Worm (Caenorhabditis elegans): Measurements from ENCODE around the gene mec-15.

Gene mec-15

DNA sequence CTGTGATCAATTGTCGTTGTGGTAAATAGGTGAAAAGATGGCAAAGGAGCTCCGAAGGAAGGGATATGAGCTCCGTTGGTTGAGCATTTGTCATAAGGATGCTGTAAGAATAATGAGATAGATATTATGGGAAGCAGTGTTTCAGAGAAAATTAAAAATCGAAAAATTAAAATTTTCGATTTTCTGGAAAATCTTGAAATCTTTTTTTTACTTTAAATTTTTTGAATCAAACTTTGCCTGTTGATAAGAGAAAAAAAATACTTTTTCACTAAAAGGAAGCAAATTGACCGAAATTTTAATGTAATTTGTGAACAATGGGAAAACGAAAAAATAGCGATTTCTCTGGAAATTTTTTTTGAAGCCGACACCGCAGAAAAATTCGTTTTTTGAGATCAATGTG lies at the start of gene mec-15:
TSS of gene mec-15 (minus strand) at position 101 of the 400 bp plus-strand sequence.
- TF ChIP-seq elt-2 (tag; optimal IDR thresholded peaks at IDR 0.05) (no peak), nhr-71 (tag; optimal IDR thresholded peaks at IDR 0.05) (no peak), zip-4 (GFP tag; optimal IDR thresholded peaks at IDR 0.05) (no peak), egl-27 (tag; optimal IDR thresholded peaks at IDR 0.05) (no peak), alr-1 (tag; optimal IDR thresholded peaks at IDR 0.05; ENCODE audit: borderline replicate concordance) (no peak), lin-14 (GFP tag; optimal IDR thresholded peaks at IDR 0.05) (no peak), nhr-11 (tag; optimal IDR thresholded peaks at IDR 0.05) (no peak), Y116A8C.19 (tag; optimal IDR thresholded peaks at IDR 0.05; ENCODE audit: borderline replicate concordance) (no peak), lsy-2 (tag; optimal IDR thresholded peaks at IDR 0.05) (no peak), skn-1 (tag; optimal IDR thresholded peaks at IDR 0.05) (no peak), mdl-1 (tag; optimal IDR thresholded peaks at IDR 0.05) (no peak), C16A3.4 (tag; optimal IDR thresholded peaks at IDR 0.05) (no peak), irx-1 (tag; optimal IDR thresholded peaks at IDR 0.05) (no peak), sox-4 (tag; optimal IDR thresholded peaks at IDR 0.05) (no peak), ztf-4 (tag; optimal IDR thresholded peaks at IDR 0.05) (no peak), rnt-1 (tag; optimal IDR thresholded peaks at IDR 0.05) (no peak)

DNA sequence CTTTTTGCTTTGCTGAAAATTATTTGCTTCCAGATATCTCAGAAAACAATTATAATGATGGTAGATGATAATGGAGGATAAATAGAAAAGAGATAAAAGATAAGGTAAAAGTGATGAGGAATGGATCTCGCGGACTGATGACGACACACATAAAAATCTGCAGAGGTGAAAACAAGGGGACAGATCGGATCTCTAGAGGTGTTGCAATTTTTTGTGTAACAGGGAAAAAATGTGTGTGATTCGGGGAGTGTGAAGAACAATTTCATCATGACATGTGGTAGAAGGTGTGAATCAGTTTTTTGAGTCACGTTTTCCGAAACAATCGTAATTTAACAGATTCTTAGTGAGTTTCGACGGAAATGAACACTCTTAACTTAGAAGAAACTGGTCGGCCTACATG lies 49.4 kb upstream of the mec-15 start:
- TF ChIP-seq nhr-19 (GFP tag; conservative IDR thresholded peaks at IDR 0.05) (no peak), snu-23 (GFP tag; optimal IDR thresholded peaks at IDR 0.05) (peak; percentile 29), lin-39 (tag; optimal IDR thresholded peaks at IDR 0.05) (no peak), Y116A8C.19 (tag; optimal IDR thresholded peaks at IDR 0.05; ENCODE audit: borderline replicate concordance) (no peak), hlh-4 (tag; optimal IDR thresholded peaks at IDR 0.05) (no peak), ces-1 (GFP tag; optimal IDR thresholded peaks at IDR 0.05) (no peak), C04F5.9 (tag; optimal IDR thresholded peaks at IDR 0.05) (no peak), elt-3 (tag; optimal IDR thresholded peaks at IDR 0.05) (peak in 1 of 6 experiments; percentile 29), unc-30 (tag; optimal IDR thresholded peaks at IDR 0.05) (no peak), nhr-71 (tag; optimal IDR thresholded peaks at IDR 0.05) (peak; percentile 53), egl-13 (tag; optimal IDR thresholded peaks at IDR 0.05) (no peak), fkh-4 (tag; optimal IDR thresholded peaks at IDR 0.05; ENCODE audit: borderline replicate concordance) (no peak), isw-1 (GFP tag; IDR thresholded peaks at IDR 0.05) (no peak), pqm-1 (tag; optimal IDR thresholded peaks at IDR 0.05) (no peak), pag-3 (tag; optimal IDR thresholded peaks at IDR 0.05; ENCODE audit: borderline replicate concordance, insufficient read depth) (no peak), efl-1 (optimal IDR thresholded peaks at IDR 0.05) (no peak), efl-1 (GFP tag; optimal IDR thresholded peaks at IDR 0.05 in 1 of 2) (no peak), lin-35 (GFP tag; optimal IDR thresholded peaks at IDR 0.05) (no peak), blmp-1 (tag; optimal IDR thresholded peaks at IDR 0.05) (peak; percentile 91), ztf-4 (tag; optimal IDR thresholded peaks at IDR 0.05) (no peak), sox-4 (tag; optimal IDR thresholded peaks at IDR 0.05) (no peak), nhr-90 (tag; optimal IDR thresholded peaks at IDR 0.05; ENCODE audit: poor library complexity) (no peak), unc-62 (GFP tag; optimal IDR thresholded peaks at IDR 0.05) (no peak), nhr-11 (tag; optimal IDR thresholded peaks at IDR 0.05) (no peak), fkh-8 (tag; optimal IDR thresholded peaks at IDR 0.05) (no peak), vab-15 (tag; optimal IDR thresholded peaks at IDR 0.05) (no peak), hlh-17 (GFP tag; optimal IDR thresholded peaks at IDR 0.05; ENCODE audit: borderline replicate concordance) (no peak), aly-2 (tag; optimal IDR thresholded peaks at IDR 0.05) (no peak), unc-98 (GFP tag; IDR thresholded peaks at IDR 0.05) (no peak), rnt-1 (tag; optimal IDR thresholded peaks at IDR 0.05) (peak; percentile 44), nhr-237 (tag; optimal IDR thresholded peaks at IDR 0.05) (no peak), fos-1 (tag; optimal IDR thresholded peaks at IDR 0.05) (no peak), efl-3 (GFP tag; optimal IDR thresholded peaks at IDR 0.05) (no peak), tbx-2 (tag; optimal IDR thresholded peaks at IDR 0.05) (no peak), elt-2 (tag; optimal IDR thresholded peaks at IDR 0.05) (no peak), lin-14 (GFP tag; optimal IDR thresholded peaks at IDR 0.05) (peak; percentile 67), skn-1 (tag; optimal IDR thresholded peaks at IDR 0.05) (no peak), pax-3 (tag; optimal IDR thresholded peaks at IDR 0.05) (no peak), alr-1 (tag; optimal IDR thresholded peaks at IDR 0.05; ENCODE audit: borderline replicate concordance) (no peak), nhr-47 (tag; optimal IDR thresholded peaks at IDR 0.05) (no peak), dpl-1 (GFP tag; optimal IDR thresholded peaks at IDR 0.05) (no peak), mep-1 (tag; optimal IDR thresholded peaks at IDR 0.05) (no peak), unc-130 (tag; optimal IDR thresholded peaks at IDR 0.05) (peak; percentile 45)
